Worm (Caenorhabditis elegans): ENCODE data around the gene rsp-6.

DNA sequence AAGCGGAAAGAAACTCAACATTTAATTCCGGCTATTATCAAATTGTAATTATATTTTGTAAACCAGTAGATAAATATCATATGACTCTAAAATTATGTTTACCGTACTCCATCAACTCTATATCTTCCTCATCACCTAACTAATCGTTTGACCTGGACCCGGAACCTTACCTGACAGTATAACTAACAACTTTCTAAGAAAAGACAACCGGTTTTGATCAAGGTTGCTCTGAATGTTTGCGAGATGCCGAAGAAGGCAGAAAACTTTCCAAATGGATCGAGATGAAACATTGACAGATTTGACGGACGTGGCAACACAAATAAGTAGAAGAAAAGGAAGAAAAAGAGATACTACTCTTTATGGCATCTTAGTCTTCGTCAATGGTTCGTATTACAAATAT is 33.6 kb upstream of the rsp-6 start:
- no peak for TF ChIP-seq mab-9 (GFP tag; IDR thresholded peaks at IDR 0.05)
- no peak for TF ChIP-seq pqm-1 (tag; optimal IDR thresholded peaks at IDR 0.05)
- no peak for TF ChIP-seq ceh-63 (GFP tag; optimal IDR thresholded peaks at IDR 0.05)
- TF ChIP-seq nhr-237 (tag; optimal IDR thresholded peaks at IDR 0.05): no peak
- TF ChIP-seq lin-39 (tag; optimal IDR thresholded peaks at IDR 0.05): no peak
- no peak for TF ChIP-seq jun-1 (tag; optimal IDR thresholded peaks at IDR 0.05)
- TF ChIP-seq ztf-11 (tag; optimal IDR thresholded peaks at IDR 0.05): no peak
- no peak for TF ChIP-seq aha-1 (tag; optimal IDR thresholded peaks at IDR 0.05)
- no peak for TF ChIP-seq lir-3 (tag; optimal IDR thresholded peaks at IDR 0.05; ENCODE audit: poor library complexity)
- TF ChIP-seq fkh-10 (GFP tag; optimal IDR thresholded peaks at IDR 0.05): no peak
- TF ChIP-seq aly-2 (tag; optimal IDR thresholded peaks at IDR 0.05): peak; percentile 23
- no peak for TF ChIP-seq ztf-4 (tag; optimal IDR thresholded peaks at IDR 0.05)
- TF ChIP-seq ama-1 (optimal IDR thresholded peaks at IDR 0.05): no peak
- no peak for TF ChIP-seq unc-98 (GFP tag; IDR thresholded peaks at IDR 0.05)

All from whole organism, L1 larva.